Fruit fly (Drosophila melanogaster) whole organism, embryonic: ENCODE data around the gene CG14207.

Experiments
- Asciz ChIP-seq: fragments of 200-800 bp; sonication (Bioruptor generic); optimal IDR thresholded peaks from 2 replicates; lab custom pipeline; 2017; ENCODE audit warnings: missing biosample characterization, mild to moderate bottlenecking, missing genetic modification characterization, missing genetic modification reagents
- CG11085 ChIP-seq: fragments of 200-800 bp; sonication (Bioruptor generic); IDR thresholded peaks from 2 replicates; pipeline ENCODE4 v1.3.6; 2022; ENCODE audit warnings: missing biosample characterization, missing genetic modification characterization
- CG11247 ChIP-seq: fragments of 200-800 bp; sonication (Bioruptor generic); IDR thresholded peaks from 2 replicates; pipeline ENCODE4 v1.3.6; 2022; ENCODE audit warnings: missing biosample characterization, missing genetic modification characterization
- CG1233 ChIP-seq: fragments of 200-800 bp; sonication (Bioruptor generic); optimal IDR thresholded peaks from 4 replicates; lab custom pipeline; 2018; ENCODE audit warnings: missing biosample characterization, mild to moderate bottlenecking, missing genetic modification characterization
- CG12659 ChIP-seq: fragments of 200-800 bp; sonication (Bioruptor generic); optimal IDR thresholded peaks from 3 replicates; lab custom pipeline; 2017; ENCODE audit warnings: mild to moderate bottlenecking, missing biosample characterization, missing genetic modification reagents, missing genetic modification characterization
- CG12769 ChIP-seq: fragments of 200-800 bp; sonication (Bioruptor generic); optimal IDR thresholded peaks from 2 replicates; lab custom pipeline; 2019; ENCODE audit warnings: missing biosample characterization, mild to moderate bottlenecking, missing genetic modification characterization, moderate library complexity
- CG14050 ChIP-seq: fragments of 200-800 bp; sonication (Bioruptor generic); IDR thresholded peaks from 3 replicates; pipeline ENCODE4 v1.3.6; 2022; ENCODE audit warnings: missing biosample characterization, missing genetic modification characterization
- CG14441 ChIP-seq: fragments of 200-800 bp; sonication (Bioruptor generic); IDR thresholded peaks from 2 replicates; pipeline ENCODE4 v1.3.6; 2022; ENCODE audit warnings: missing biosample characterization, missing genetic modification characterization
- CG15073 ChIP-seq: fragments of 200-800 bp; sonication (Bioruptor generic); optimal IDR thresholded peaks from 2 replicates; lab custom pipeline; 2016; ENCODE audit warnings: missing biosample characterization, missing genetic modification characterization
- CG16815 ChIP-seq: fragments of 200-800 bp; sonication (Bioruptor generic); optimal IDR thresholded peaks from 3 replicates; lab custom pipeline; 2017; ENCODE audit warnings: missing biosample characterization, mild to moderate bottlenecking, missing genetic modification characterization
- CG17829 ChIP-seq: fragments of 200-800 bp; optimal IDR thresholded peaks from 2 replicates; lab custom pipeline; 2019; ENCODE audit warnings: missing biosample characterization, mild to moderate bottlenecking, missing genetic modification characterization, moderate library complexity
- CG2202 ChIP-seq: fragments of 200-800 bp; sonication (Bioruptor generic); optimal IDR thresholded peaks from 2 replicates; lab custom pipeline; 2018; ENCODE audit warnings: missing biosample characterization, mild to moderate bottlenecking, missing genetic modification characterization
- CG2712 ChIP-seq: fragments of 200-800 bp; optimal IDR thresholded peaks from 3 replicates; lab custom pipeline; 2019; ENCODE audit warnings: missing biosample characterization, mild to moderate bottlenecking, missing genetic modification characterization, moderate library complexity
- CG30403 ChIP-seq: fragments of 200-800 bp; sonication (Bioruptor generic); optimal IDR thresholded peaks from 3 replicates; lab custom pipeline; 2016; ENCODE audit warnings: missing biosample characterization, missing genetic modification characterization
- CG30431 ChIP-seq: fragments of 200-800 bp; sonication (Bioruptor generic); optimal IDR thresholded peaks from 2 replicates; lab custom pipeline; 2017; ENCODE audit warnings: missing biosample characterization, missing genetic modification characterization
- CG4424 ChIP-seq: fragments of 200-800 bp; sonication (Bioruptor generic); optimal IDR thresholded peaks from 3 replicates; lab custom pipeline; 2016; ENCODE audit warnings: missing biosample characterization, missing genetic modification characterization
- CG4617 ChIP-seq: fragments of 200-800 bp; sonication (Bioruptor generic); optimal IDR thresholded peaks from 3 replicates; lab custom pipeline; 2016; ENCODE audit warnings: missing biosample characterization, missing genetic modification characterization, borderline replicate concordance
- CG6175 ChIP-seq: fragments of 200-800 bp; sonication (Bioruptor generic); IDR thresholded peaks from 3 replicates; pipeline ENCODE4 v1.3.6; 2022; ENCODE audit warnings: missing biosample characterization, missing genetic modification characterization
- CG6689 ChIP-seq: fragments of 200-800 bp; sonication (Bioruptor generic); IDR thresholded peaks from 2 replicates; pipeline ENCODE4 v1.3.6; 2022; ENCODE audit warnings: missing biosample characterization, missing genetic modification characterization
- Dip3 ChIP-seq: fragments of 200-800 bp; sonication (Bioruptor generic); optimal IDR thresholded peaks from 3 replicates; lab custom pipeline; 2016; ENCODE audit warnings: missing biosample characterization, missing genetic modification characterization
- E2f1 ChIP-seq: fragments of 200-800 bp; sonication (Bioruptor generic); IDR thresholded peaks from 2 replicates; pipeline ENCODE4 v1.3.6; 2022; ENCODE audit warnings: missing biosample characterization, missing genetic modification characterization
- Ets97D ChIP-seq: fragments of 200-800 bp; sonication (Bioruptor generic); optimal IDR thresholded peaks from 3 replicates; lab custom pipeline; 2016; ENCODE audit warnings: missing biosample characterization, missing genetic modification characterization
- Hey ChIP-seq: fragments of 200-800 bp; sonication (Bioruptor generic); optimal IDR thresholded peaks from 3 replicates; lab custom pipeline; 2018; ENCODE audit warnings: missing biosample characterization, mild to moderate bottlenecking, missing genetic modification characterization
- Lhr ChIP-seq: fragments of 200-800 bp; sonication (Bioruptor generic); optimal IDR thresholded peaks from 3 replicates; lab custom pipeline; 2017; ENCODE audit warnings: mild to moderate bottlenecking, missing biosample characterization, missing genetic modification reagents, missing genetic modification characterization
- Max ChIP-seq: fragments of 200-800 bp; sonication (Bioruptor generic); optimal IDR thresholded peaks from 2 replicates; lab custom pipeline; 2016; ENCODE audit warnings: missing biosample characterization, mild to moderate bottlenecking, missing genetic modification characterization
- Med ChIP-seq: fragments of 200-800 bp; sonication (Bioruptor generic); peaks from one replicate; lab custom pipeline; 2016; ENCODE audit warnings: missing biosample characterization, missing genetic modification characterization, mild to moderate bottlenecking, inconsistent platforms, moderate library complexity
- NC2α ChIP-seq: fragments of 200-800 bp; sonication (Bioruptor generic); optimal IDR thresholded peaks from 2 replicates; lab custom pipeline; 2016; ENCODE audit warnings: missing biosample characterization, missing genetic modification characterization
- Opbp ChIP-seq: fragments of 200-800 bp; sonication (Bioruptor generic); IDR thresholded peaks from 3 replicates; pipeline ENCODE4 v1.3.6; 2022; ENCODE audit warnings: missing biosample characterization, missing genetic modification characterization; ENCODE audit not compliant: partially characterized antibody
- Ptx1 ChIP-seq: fragments of 200-800 bp; sonication (Bioruptor generic); IDR thresholded peaks from 2 replicates; pipeline ENCODE4 v1.3.6; 2022; ENCODE audit warnings: missing biosample characterization, missing genetic modification characterization
- Scr ChIP-seq: fragments of 200-800 bp; sonication (Bioruptor generic); IDR thresholded peaks from 2 replicates; pipeline ENCODE4 v1.3.6; 2022; ENCODE audit warnings: missing biosample characterization, missing genetic modification characterization; ENCODE audit not compliant: partially characterized antibody
- Sox102F ChIP-seq: fragments of 200-800 bp; sonication (Bioruptor generic); optimal IDR thresholded peaks from 2 replicates; lab custom pipeline; 2018; ENCODE audit warnings: missing biosample characterization, mild to moderate bottlenecking, missing genetic modification characterization, moderate library complexity
- Usf ChIP-seq: fragments of 200-800 bp; sonication (Bioruptor generic); optimal IDR thresholded peaks from 2 replicates; lab custom pipeline; 2017; ENCODE audit warnings: missing genotype, missing biosample characterization, missing genetic modification characterization
- YL-1 ChIP-seq: fragments of 200-800 bp; sonication (Bioruptor generic); optimal IDR thresholded peaks from 3 replicates; lab custom pipeline; 2017; ENCODE audit warnings: missing biosample characterization, mild to moderate bottlenecking, missing genetic modification characterization
- al ChIP-seq: fragments of 200-800 bp; sonication (Bioruptor generic); IDR thresholded peaks from 2 replicates; pipeline ENCODE4 v1.3.6; 2022; ENCODE audit warnings: missing biosample characterization, missing genetic modification characterization
- cato ChIP-seq: fragments of 200-800 bp; sonication (Bioruptor generic); optimal IDR thresholded peaks from 2 replicates; lab custom pipeline; 2016; ENCODE audit warnings: missing biosample characterization, missing genetic modification characterization, borderline replicate concordance
- fd3F ChIP-seq: fragments of 200-800 bp; sonication (Bioruptor generic); optimal IDR thresholded peaks from 2 replicates; lab custom pipeline; 2018; ENCODE audit warnings: missing biosample characterization, mild to moderate bottlenecking, missing genetic modification characterization, moderate library complexity
- fd96Cb ChIP-seq: fragments of 200-800 bp; sonication (Bioruptor generic); optimal IDR thresholded peaks from 2 replicates; lab custom pipeline; 2018; ENCODE audit warnings: missing biosample characterization, mild to moderate bottlenecking, missing genetic modification characterization, moderate library complexity
- gcm ChIP-seq: fragments of 200-800 bp; sonication (Bioruptor generic); optimal IDR thresholded peaks from 2 replicates; lab custom pipeline; 2019; ENCODE audit warnings: missing biosample characterization, mild to moderate bottlenecking, missing genetic modification characterization, moderate library complexity
- ind ChIP-seq: fragments of 200-800 bp; sonication (Bioruptor generic); optimal IDR thresholded peaks from 3 replicates; lab custom pipeline; 2016; ENCODE audit warnings: missing biosample characterization, missing genetic modification characterization
- insv ChIP-seq, 2 experiments: fragments of 200-800 bp; sonication (Bioruptor generic); optimal IDR thresholded peaks; 3 replicates each; lab custom pipeline; 2016 to 2018; ENCODE audit warnings: missing biosample characterization in 2 of 2, missing genetic modification characterization in 2 of 2
- kay ChIP-seq: fragments of 200-800 bp; sonication (Bioruptor generic); optimal IDR thresholded peaks from 2 replicates; lab custom pipeline; 2016; ENCODE audit warnings: missing biosample characterization, missing genetic modification characterization
- ken ChIP-seq: fragments of 200-800 bp; sonication (Bioruptor generic); IDR thresholded peaks from 3 replicates; pipeline ENCODE4 v1.3.6; 2022; ENCODE audit warnings: missing biosample characterization, missing genetic modification characterization
- nmo ChIP-seq: fragments of 200-800 bp; sonication (Bioruptor generic); optimal IDR thresholded peaks from 2 replicates; lab custom pipeline; 2018; ENCODE audit warnings: missing biosample characterization, mild to moderate bottlenecking, missing genetic modification characterization, moderate library complexity
- odd ChIP-seq: fragments of 200-800 bp; sonication (Bioruptor generic); optimal IDR thresholded peaks from 2 replicates; lab custom pipeline; 2017; ENCODE audit warnings: missing biosample characterization, mild to moderate bottlenecking, missing genetic modification characterization
- peb ChIP-seq: fragments of 200-800 bp; sonication (Bioruptor generic); IDR thresholded peaks from 2 replicates; pipeline ENCODE4 v1.3.6; 2022; ENCODE audit warnings: missing biosample characterization, missing genetic modification characterization
- rib ChIP-seq: fragments of 200-800 bp; sonication (Bioruptor generic); IDR thresholded peaks from 2 replicates; pipeline ENCODE4 v1.3.6; 2022; ENCODE audit warnings: missing biosample characterization, missing genetic modification characterization
- ro ChIP-seq: fragments of 200-800 bp; sonication (Bioruptor generic); IDR thresholded peaks from 2 replicates; pipeline ENCODE4 v1.3.6; 2022; ENCODE audit warnings: missing biosample characterization, missing genetic modification characterization
- sr ChIP-seq: fragments of 200-800 bp; sonication (Bioruptor generic); IDR thresholded peaks from 3 replicates; pipeline ENCODE4 v1.3.6; 2022; ENCODE audit warnings: missing biosample characterization, missing genetic modification characterization
- tna ChIP-seq: fragments of 200-800 bp; sonication (Bioruptor generic); IDR thresholded peaks from 2 replicates; pipeline ENCODE4 v1.3.6; 2022; ENCODE audit warnings: missing biosample characterization, missing genetic modification characterization; ENCODE audit not compliant: partially characterized antibody
- wdn ChIP-seq: fragments of 200-800 bp; sonication (Bioruptor generic); IDR thresholded peaks from 2 replicates; pipeline ENCODE4 v1.3.6; 2022; ENCODE audit warnings: missing biosample characterization, missing genetic modification characterization

Gene CG14207

dm6 chrX:19565714-19566316 is 39.2 kb upstream of the CG14207 start, which contains the start of the genes Grip84 and car (continued):
- TF ChIP-seq CG14050 (GFP tag; lab: Robert Waterston, UW) = 0 out of 3 replicates have a peak, but pooled peaks have one; percentile 36
- TF ChIP-seq Usf = peak; percentile 40
- peak; percentile 78 for TF ChIP-seq CG16815
- TF ChIP-seq YL-1 (GFP tag; lab: Kevin White, UChicago) = peak; percentile 36
- peak; percentile 32; the same call in 1 of the 2 replicates for TF ChIP-seq E2f1 (GFP tag; lab: Robert Waterston, UW)
- peak; percentile 79; the same call in 1 of the 2 replicates for TF ChIP-seq CG6689 (GFP tag; lab: Robert Waterston, UW)
- peak; percentile 7 for TF ChIP-seq CG4617
- peak; percentile 98 for TF ChIP-seq CG15073 (GFP tag; lab: Kevin White, UChicago)
- no peak for TF ChIP-seq ro
- peak; percentile 78 for TF ChIP-seq CG12659
- peak; percentile 11; the same call in 1 of the 2 replicates for TF ChIP-seq peb (GFP tag; lab: Robert Waterston, UW)
- no peak for TF ChIP-seq NC2α (GFP tag; lab: Kevin White, UChicago)
- TF ChIP-seq CG17829 (tag; lab: Kevin White, UChicago) = peak; percentile 73
- no peak for TF ChIP-seq Scr (GFP tag; lab: Robert Waterston, UW)
- TF ChIP-seq CG30403 = peak; percentile 83
- TF ChIP-seq Med = peak; percentile 88
- TF ChIP-seq odd (GFP tag; lab: Kevin White, UChicago) = no peak
- peak; percentile 61 for TF ChIP-seq ind (GFP tag; lab: Kevin White, UChicago)
- TF ChIP-seq fd3F (GFP tag; lab: Kevin White, UChicago) = peak; percentile 68
- TF ChIP-seq CG11085 (GFP tag; lab: Robert Waterston, UW) = peak; percentile 49
- TF ChIP-seq rib = no peak
- peak; percentile 76 for TF ChIP-seq CG2712 (tag; lab: Kevin White, UChicago)
- no peak for TF ChIP-seq Hey (tag; lab: Kevin White, UChicago)
- peak; percentile 59 for TF ChIP-seq Lhr
- TF ChIP-seq nmo (GFP tag; lab: Kevin White, UChicago) = peak; percentile 87
- TF ChIP-seq CG4424 (GFP tag; lab: Kevin White, UChicago) = peak; percentile 69
- no peak for TF ChIP-seq CG12769 (tag; lab: Kevin White, UChicago)
- TF ChIP-seq Ptx1 (GFP tag; lab: Robert Waterston, UW) = peak; percentile 82
- peak; percentile 26 for TF ChIP-seq kay (GFP tag; lab: Kevin White, UChicago)
- no peak for TF ChIP-seq tna (GFP tag; lab: Robert Waterston, UW)
- peak; percentile 37 for TF ChIP-seq cato (GFP tag; lab: Kevin White, UChicago)
- peak; percentile 56 for TF ChIP-seq fd96Cb (tag; lab: Kevin White, UChicago)
- TF ChIP-seq CG14441 (GFP tag; lab: Robert Waterston, UW) = peak; percentile 67
- no peak for TF ChIP-seq ken (GFP tag; lab: Robert Waterston, UW)
- TF ChIP-seq Asciz (GFP tag; lab: Kevin White, UChicago) = no peak
- 0 out of 3 replicates have a peak, but pooled peaks have one; percentile 11 for TF ChIP-seq Opbp (GFP tag; lab: Robert Waterston, UW)
- peak; percentile 56 for TF ChIP-seq CG30431 (GFP tag; lab: Kevin White, UChicago)
- peak in 1 of 2 experiments; percentile 36 for TF ChIP-seq insv (GFP tag; optimal IDR thresholded peaks at IDR 0.05; lab: Kevin White, UChicago)
- peak; percentile 49 for TF ChIP-seq Ets97D
- TF ChIP-seq Max (GFP tag; lab: Kevin White, UChicago) = peak; percentile 51
- peak; percentile 43 for TF ChIP-seq CG1233 (GFP tag; lab: Kevin White, UChicago)
- peak; percentile 48; the same call in 1 of the 2 replicates for TF ChIP-seq wdn (GFP tag; lab: Robert Waterston, UW)
- TF ChIP-seq al (GFP tag; lab: Robert Waterston, UW) = peak; percentile 66
- TF ChIP-seq Sox102F (GFP tag; lab: Kevin White, UChicago) = no peak
- peak; percentile 51 for TF ChIP-seq gcm
- no peak for TF ChIP-seq CG6175
- 0 out of 2 replicates have a peak, but pooled peaks have one; percentile 29 for TF ChIP-seq CG11247 (GFP tag; lab: Robert Waterston, UW)
- peak; percentile 97 for TF ChIP-seq sr (GFP tag; lab: Robert Waterston, UW)
- peak; percentile 8 for TF ChIP-seq CG2202 (tag; lab: Kevin White, UChicago)
- TF ChIP-seq Dip3 (GFP tag; lab: Kevin White, UChicago) = peak; percentile 8
